Worm (Caenorhabditis elegans) whole organism, late embryonic: ENCODE data around the gene F31F7.1.

Experiments used
- ceh-9 ChIP-seq: sonication (generic microtip); optimal IDR thresholded peaks from 2 replicates; lab custom pipeline; 2016; ENCODE audit warnings: mild to moderate bottlenecking, missing genetic modification characterization, inconsistent platforms, missing compliant biosample characterization
- dve-1 ChIP-seq: sonication (generic microtip); optimal IDR thresholded peaks from 2 replicates; lab custom pipeline; 2017; ENCODE audit warnings: antibody characterized with exemption, mild to moderate bottlenecking, missing genetic modification characterization, missing compliant biosample characterization
- lin-11 ChIP-seq: fragments of 200-800 bp; sonication (Bioruptor generic); optimal IDR thresholded peaks from 2 replicates; lab custom pipeline; 2018; ENCODE audit warnings: mild to moderate bottlenecking, missing genetic modification characterization, missing compliant biosample characterization
- nhr-11 ChIP-seq: fragments of 150-350 bp; optimal IDR thresholded peaks from 2 replicates; lab custom pipeline; 2014; ENCODE audit warnings: missing biosample characterization, missing genetic modification characterization
- nhr-232 ChIP-seq: sonication (generic microtip); optimal IDR thresholded peaks from 2 replicates; lab custom pipeline; 2016; ENCODE audit warnings: missing genetic modification characterization, missing compliant biosample characterization
- tbx-2 ChIP-seq: sonication (generic microtip); optimal IDR thresholded peaks from 2 replicates; lab custom pipeline; 2016; ENCODE audit warnings: missing genetic modification characterization, missing compliant biosample characterization

DNA sequence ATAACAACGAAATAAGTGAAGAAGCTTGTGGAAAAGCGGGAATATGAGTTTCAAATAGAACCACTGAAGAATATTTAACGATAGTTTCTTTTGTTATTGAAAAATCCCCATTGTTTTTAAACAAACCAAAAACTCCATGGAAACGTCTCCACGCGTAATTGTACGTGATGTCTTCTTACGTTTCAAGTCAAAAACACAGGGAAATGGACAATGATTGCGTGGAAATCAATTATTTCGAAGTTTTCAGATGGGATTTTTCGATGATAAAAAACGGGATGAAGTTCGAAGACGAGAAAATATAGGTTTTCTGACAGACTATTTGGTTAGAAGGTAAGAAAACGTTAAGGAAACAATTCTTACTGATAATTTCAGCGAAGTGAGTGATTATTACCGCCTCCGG is 4.9 kb downstream of the F31F7.1 start, which contains the start of the genes K12B6.4 and spe-49:
- TF ChIP-seq dve-1 (tag; lab: Kevin White, UChicago) (no peak), nhr-232 (tag; lab: Kevin White, UChicago) (no peak), ceh-9 (tag; lab: Kevin White, UChicago) (no peak), tbx-2 (tag; lab: Kevin White, UChicago) (no peak), lin-11 (no peak), nhr-11 (tag; lab: Kevin White, UChicago) (no peak)
